Worm (Caenorhabditis elegans) whole organism, L4/young adult: ENCODE data around the gene cls-3.

Experiments
- W03F9.2 ChIP-seq: fragments of 150-350 bp; optimal IDR thresholded peaks from 2 replicates; lab custom pipeline; 2014; ENCODE audit warnings: missing biosample characterization, missing genetic modification characterization
- dao-5 ChIP-seq: sonication (generic microtip); optimal IDR thresholded peaks from 2 replicates; lab custom pipeline; 2016; ENCODE audit warnings: missing genotype, missing genetic modification characterization, moderate library complexity, missing compliant biosample characterization
- him-1 ChIP-seq: sonication (generic microtip); optimal IDR thresholded peaks from 2 replicates; lab custom pipeline; 2016; ENCODE audit warnings: missing genotype, missing genetic modification reagents, missing genetic modification characterization, missing compliant biosample characterization

ce11 chrIII:9145765-9146164 is 45.1 kb downstream of the cls-3 start, which contains the start of gene ZK512.8:
- TF ChIP-seq W03F9.2 (tag; lab: Kevin White, UChicago) = no peak
- no peak for TF ChIP-seq dao-5 (tag; lab: Kevin White, UChicago)
- no peak for TF ChIP-seq him-1 (tag; lab: Kevin White, UChicago)
